Worm (Caenorhabditis elegans): ENCODE data around the gene clec-57.

- TF ChIP-seq elt-3 (tag; optimal IDR thresholded peaks at IDR 0.05) (no peak), nhr-11 (tag; optimal IDR thresholded peaks at IDR 0.05) (no peak), fkh-10 (GFP tag; optimal IDR thresholded peaks at IDR 0.05) (no peak), aly-2 (tag; optimal IDR thresholded peaks at IDR 0.05) (no peak)
These were observed 12.0 kb upstream of the clec-57 start, which contains the start of gene coh-3 for ce11 chrV:14457070-14457469.
